Fruit fly (Drosophila melanogaster): ENCODE results near the gene CG10657.

dm6 chr3L:12534318-12534717 is 37.3 kb upstream of the CG10657 start, which contains the start of gene Pmm2:
- no peak for TF ChIP-seq Lpt (GFP tag; optimal IDR thresholded peaks at IDR 0.05)
- TF ChIP-seq Ets96B (tag; optimal IDR thresholded peaks at IDR 0.05), result no peak
- TF ChIP-seq CG15336 (GFP tag; IDR thresholded peaks at IDR 0.05), result no peak
- no peak for TF ChIP-seq CG3032 (tag; optimal IDR thresholded peaks at IDR 0.05)
- TF ChIP-seq Eip93F (GFP tag; optimal IDR thresholded peaks at IDR 0.05), result no peak
- TF ChIP-seq CG10631 (GFP tag; optimal IDR thresholded peaks at IDR 0.05), result no peak
- TF ChIP-seq CG10669 (GFP tag; optimal IDR thresholded peaks at IDR 0.05), result no peak
- TF ChIP-seq CG34406 (GFP tag; optimal IDR thresholded peaks at IDR 0.05), result no peak
- no peak for TF ChIP-seq OdsH (GFP tag; optimal IDR thresholded peaks at IDR 0.05)
- TF ChIP-seq pdm3 (GFP tag; optimal IDR thresholded peaks at IDR 0.05), result no peak
- TF ChIP-seq CG6276 (GFP tag; optimal IDR thresholded peaks at IDR 0.05), result no peak
